Worm (Caenorhabditis elegans) whole organism, midembryonic: ENCODE data around the gene C14B9.8.

Source experiments
- T22C8.4 ChIP-seq: fragments of 200-800 bp; sonication (Bioruptor generic); IDR thresholded peaks from 2 replicates; pipeline ENCODE4 v1.3.6; 2022; ENCODE audit warnings: missing genetic modification characterization, missing compliant biosample characterization
- flt-1 ChIP-seq: fragments of 200-800 bp; sonication (Bioruptor generic); IDR thresholded peaks from 2 replicates; pipeline ENCODE4 v1.3.6; 2022; ENCODE audit warnings: missing genetic modification characterization, missing compliant biosample characterization
- klf-2 ChIP-seq: fragments of 200-800 bp; sonication (Bioruptor generic); conservative IDR thresholded peaks from 2 replicates; pipeline ENCODE4 v1.3.6; 2022; ENCODE audit warnings: missing genetic modification reagents, missing genetic modification characterization, missing compliant biosample characterization
- tab-1 ChIP-seq: fragments of 200-800 bp; sonication (Bioruptor generic); IDR thresholded peaks from 2 replicates; pipeline ENCODE4 v1.3.6; 2022; ENCODE audit warnings: missing genetic modification characterization, missing compliant biosample characterization
- ztf-23 ChIP-seq: fragments of 200-800 bp; sonication (Bioruptor generic); IDR thresholded peaks from 2 replicates; pipeline ENCODE4 v1.3.6; 2022; ENCODE audit warnings: missing genetic modification reagents, missing genetic modification characterization, missing compliant biosample characterization
- ztf-29 ChIP-seq: fragments of 200-800 bp; sonication (Bioruptor generic); IDR thresholded peaks from 2 replicates; pipeline ENCODE4 v1.3.6; 2022; ENCODE audit warnings: missing genetic modification reagents, missing genetic modification characterization, missing compliant biosample characterization

DNA sequence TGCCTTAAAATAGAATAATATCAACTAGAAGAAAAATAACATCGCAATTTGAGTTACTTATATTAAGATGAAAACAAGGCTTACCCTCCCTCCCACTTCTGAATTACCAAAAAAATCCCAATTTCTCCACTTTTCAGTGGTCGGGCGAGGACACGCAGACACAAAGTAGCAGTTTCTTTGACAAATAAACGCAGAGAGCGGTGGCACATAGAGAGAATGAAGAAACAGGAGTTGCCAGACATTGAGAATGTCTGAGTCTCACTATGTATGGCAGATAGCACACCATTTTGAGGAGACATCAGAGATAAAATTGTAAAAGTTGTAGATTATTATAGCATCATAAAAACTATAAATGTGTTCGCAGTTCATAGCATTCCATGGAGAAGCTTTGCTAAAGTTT, 19.2 kb downstream of the C14B9.8 start:
- TF ChIP-seq ztf-29: peak; percentile 55; the same call in 1 of the 2 replicates
- no peak for TF ChIP-seq tab-1 (GFP tag; lab: Robert Waterston, UW)
- no peak for TF ChIP-seq flt-1
- TF ChIP-seq T22C8.4 (GFP tag; lab: Robert Waterston, UW): no peak
- no peak for TF ChIP-seq ztf-23
- no peak for TF ChIP-seq klf-2
